Worm (Caenorhabditis elegans): ENCODE measurements around the gene srw-95.

DNA sequence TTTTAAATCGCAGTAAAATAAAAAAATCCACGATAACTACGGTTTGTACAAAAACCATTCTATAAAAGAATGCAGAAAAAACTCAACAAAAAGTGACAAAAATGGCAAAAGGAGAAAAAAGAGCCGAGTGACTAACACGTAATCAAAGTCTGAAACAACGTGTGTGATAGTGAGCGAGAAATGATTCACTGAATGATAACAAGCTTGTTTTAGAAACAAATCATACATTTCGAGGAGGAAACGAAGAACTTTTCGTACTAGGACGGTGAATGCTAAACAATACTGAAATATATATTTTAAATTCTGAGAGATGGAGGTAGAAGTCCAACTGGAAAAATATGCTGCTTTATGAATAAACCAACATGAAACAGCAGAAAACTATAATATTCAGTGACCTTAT is 30.2 kb downstream of the srw-95 start:
- TF ChIP-seq nhr-28 (tag; optimal IDR thresholded peaks at IDR 0.05) = no peak
- TF ChIP-seq unc-62 (GFP tag; optimal IDR thresholded peaks at IDR 0.05) = no peak
- no peak for TF ChIP-seq nhr-11 (tag; optimal IDR thresholded peaks at IDR 0.05)
- TF ChIP-seq nhr-76 (tag; optimal IDR thresholded peaks at IDR 0.05) = no peak
- TF ChIP-seq fkh-10 (GFP tag; optimal IDR thresholded peaks at IDR 0.05) = no peak
- TF ChIP-seq ztf-11 (tag; optimal IDR thresholded peaks at IDR 0.05) = no peak
- TF ChIP-seq egl-27 (tag; optimal IDR thresholded peaks at IDR 0.05) = no peak
- no peak for TF ChIP-seq snpc-4 (tag; optimal IDR thresholded peaks at IDR 0.05)
- TF ChIP-seq lin-13 (GFP tag; optimal IDR thresholded peaks at IDR 0.05) = no peak
- TF ChIP-seq ets-5 (GFP tag; IDR thresholded peaks at IDR 0.05) = no peak
